Worm (Caenorhabditis elegans) whole organism, L4 larva: ENCODE results near the gene C28D4.18.

ENCODE experiments used
- F26F4.8 ChIP-seq: fragments of 200-800 bp; sonication (Bioruptor generic); conservative IDR thresholded peaks from 2 replicates; pipeline ENCODE4 v1.3.6; 2022; ENCODE audit warnings: missing genetic modification characterization, missing compliant biosample characterization
- F37D6.2 ChIP-seq: sonication (generic microtip); optimal IDR thresholded peaks from 2 replicates; lab custom pipeline; 2016; ENCODE audit warnings: mild to moderate bottlenecking, missing genetic modification characterization, missing compliant biosample characterization
- F44E2.7 ChIP-seq: fragments of 200-800 bp; sonication (Bioruptor generic); IDR thresholded peaks from 2 replicates; pipeline ENCODE4 v2.1.2; 2022; ENCODE audit warnings: missing genetic modification characterization, missing compliant biosample characterization
- T26A8.4 ChIP-seq: fragments of 200-800 bp; sonication (Bioruptor generic); IDR thresholded peaks from 2 replicates; pipeline ENCODE4 v1.3.6; 2022; ENCODE audit warnings: missing genetic modification characterization, missing compliant biosample characterization
- Y48G9A.11 ChIP-seq: fragments of 200-800 bp; sonication (Bioruptor generic); IDR thresholded peaks from 2 replicates; pipeline ENCODE4 v1.3.6; 2022; ENCODE audit warnings: missing genetic modification reagents, missing genetic modification characterization, missing compliant biosample characterization
- Y5F2A.4 ChIP-seq: fragments of 200-800 bp; sonication (Bioruptor generic); optimal IDR thresholded peaks from 2 replicates; lab custom pipeline; 2018; ENCODE audit warnings: mild to moderate bottlenecking, missing genetic modification characterization, missing compliant biosample characterization
- Y75B8A.6 ChIP-seq: fragments of 200-800 bp; sonication (Bioruptor generic); IDR thresholded peaks from 2 replicates; pipeline ENCODE4 v1.3.6; 2022; ENCODE audit warnings: missing genetic modification reagents, missing genetic modification characterization, missing compliant biosample characterization
- ZK546.5 ChIP-seq, 2 experiments: sonication (generic microtip); optimal IDR thresholded peaks; 2 replicates each; lab custom pipeline; 2017; ENCODE audit warnings: missing biosample characterization in 2 of 2, missing genetic modification characterization in 2 of 2
- aha-1 ChIP-seq: fragments of 150-350 bp; peaks from one replicate; lab custom pipeline; 2014; ENCODE audit warnings: missing biosample characterization, missing genetic modification characterization
- aly-2 ChIP-seq: sonication (generic microtip); optimal IDR thresholded peaks from 2 replicates; lab custom pipeline; 2018; ENCODE audit warnings: missing biosample characterization, missing genetic modification characterization
- ama-1 ChIP-seq: fragments of 150-350 bp; optimal IDR thresholded peaks from 2 replicates; lab custom pipeline; 2014; ENCODE audit warnings: inconsistent platforms, mixed read lengths
- arid-1 ChIP-seq: fragments of 200-800 bp; sonication (Bioruptor generic); conservative IDR thresholded peaks from 2 replicates; pipeline ENCODE4 v1.3.6; 2022; ENCODE audit warnings: missing genetic modification reagents, missing genetic modification characterization, missing compliant biosample characterization
- ceh-28 ChIP-seq: fragments of 150-350 bp; optimal IDR thresholded peaks from 2 replicates; lab custom pipeline; 2014; ENCODE audit warnings: missing biosample characterization, missing genetic modification reagents, missing genetic modification characterization
- ceh-32 ChIP-seq: sonication (generic microtip); optimal IDR thresholded peaks from 2 replicates; lab custom pipeline; 2016; ENCODE audit warnings: mild to moderate bottlenecking, missing genetic modification characterization, missing compliant biosample characterization; ENCODE audit not compliant: poor library complexity
- ceh-82 ChIP-seq: sonication (generic microtip); optimal IDR thresholded peaks from 2 replicates; lab custom pipeline; 2017; ENCODE audit warnings: missing biosample characterization, missing genetic modification characterization
- ctbp-1 ChIP-seq: fragments of 200-800 bp; sonication (Bioruptor generic); IDR thresholded peaks from 2 replicates; pipeline ENCODE4 v1.3.6; 2022; ENCODE audit warnings: missing genetic modification reagents, missing genetic modification characterization, missing compliant biosample characterization
- daf-12 ChIP-seq: fragments of 150-350 bp; optimal IDR thresholded peaks from 2 replicates; lab custom pipeline; 2014; ENCODE audit warnings: missing biosample characterization, missing genetic modification reagents, missing genetic modification characterization
- daf-16 ChIP-seq, 3 experiments: sonication (generic microtip); optimal IDR thresholded peaks; 2 replicates each; lab custom pipeline; 2016 to 2017; ENCODE audit warnings: missing genetic modification characterization in 3 of 3, missing genetic modification reagents in 3 of 3, mild to moderate bottlenecking in 2 of 3, missing compliant biosample characterization in 2 of 3, missing biosample characterization in 1 of 3, moderate library complexity in 1 of 3
- daf-19 ChIP-seq: fragments of 200-800 bp; sonication (Bioruptor generic); conservative IDR thresholded peaks from 2 replicates; pipeline ENCODE4 v1.3.6; 2022; ENCODE audit warnings: missing genetic modification characterization, missing compliant biosample characterization
- dmd-6 ChIP-seq: fragments of 200-800 bp; sonication (Bioruptor generic); IDR thresholded peaks from 2 replicates; pipeline ENCODE4 v1.3.6; 2022; ENCODE audit warnings: missing genetic modification reagents, missing genetic modification characterization, missing compliant biosample characterization
- dmd-9 ChIP-seq: fragments of 200-800 bp; sonication (Bioruptor generic); IDR thresholded peaks from 2 replicates; pipeline ENCODE4 v1.3.6; 2022; ENCODE audit warnings: missing genetic modification reagents, missing genetic modification characterization, missing compliant biosample characterization
- dpl-1 ChIP-seq: fragments of 150-350 bp; optimal IDR thresholded peaks from 2 replicates; lab custom pipeline; 2014; ENCODE audit warnings: missing biosample characterization, missing genetic modification reagents, missing genetic modification characterization
- dve-1 ChIP-seq: sonication (generic microtip); optimal IDR thresholded peaks from 2 replicates; lab custom pipeline; 2017; ENCODE audit warnings: antibody characterized with exemption, mild to moderate bottlenecking, missing genetic modification characterization, missing compliant biosample characterization; ENCODE audit not compliant: insufficient read depth
- egl-27 ChIP-seq: sonication (generic microtip); optimal IDR thresholded peaks from 3 replicates; lab custom pipeline; 2017; ENCODE audit warnings: missing biosample characterization, missing genetic modification reagents, missing genetic modification characterization
- fos-1 ChIP-seq: fragments of 150-350 bp; optimal IDR thresholded peaks from 2 replicates; lab custom pipeline; 2014; ENCODE audit warnings: missing biosample characterization, missing genetic modification characterization
- hmg-1.1 ChIP-seq: fragments of 200-800 bp; sonication (Bioruptor generic); IDR thresholded peaks from 2 replicates; pipeline ENCODE4 v1.3.6; 2022; ENCODE audit warnings: missing genetic modification reagents, missing genetic modification characterization, missing compliant biosample characterization
- lin-38 ChIP-seq: fragments of 200-800 bp; sonication (Bioruptor generic); IDR thresholded peaks from 2 replicates; pipeline ENCODE4 v1.3.6; 2022; ENCODE audit warnings: missing genetic modification reagents, missing genetic modification characterization, missing compliant biosample characterization
- lsy-2 ChIP-seq, 2 experiments: fragments of 150-350 bp in 1 of 2; sonication (generic microtip) in 1 of 2; optimal IDR thresholded peaks; 2 replicates each; lab custom pipeline; 2014 to 2017; ENCODE audit warnings: missing biosample characterization in 2 of 2, missing genetic modification characterization in 2 of 2
- madf-5 ChIP-seq, 2 experiments: fragments of 200-800 bp; sonication (Bioruptor generic); IDR thresholded peaks; 2 replicates each; pipeline ENCODE4 v1.3.6; 2022; ENCODE audit warnings: missing compliant biosample characterization in 2 of 2, missing genetic modification characterization in 2 of 2
- mep-1 ChIP-seq: fragments of 150-350 bp; sonication (generic microtip); optimal IDR thresholded peaks from 3 replicates; lab custom pipeline; 2014; ENCODE audit warnings: missing biosample characterization, missing genetic modification characterization
- mxl-2 ChIP-seq: fragments of 200-800 bp; sonication (Bioruptor generic); conservative IDR thresholded peaks from 2 replicates; pipeline ENCODE4 v1.3.6; 2022; ENCODE audit warnings: missing genetic modification reagents, missing genetic modification characterization, missing compliant biosample characterization
- nhr-102 ChIP-seq: sonication (generic microtip); optimal IDR thresholded peaks from 2 replicates; lab custom pipeline; 2016; ENCODE audit warnings: mild to moderate bottlenecking, missing genetic modification characterization, moderate library complexity, missing compliant biosample characterization
- nhr-41 ChIP-seq: fragments of 200-800 bp; sonication (Bioruptor generic); IDR thresholded peaks from 2 replicates; pipeline ENCODE4 v1.3.6; 2022; ENCODE audit warnings: missing genetic modification reagents, missing genetic modification characterization, missing compliant biosample characterization
- nhr-42 ChIP-seq: fragments of 200-800 bp; sonication (Bioruptor generic); IDR thresholded peaks from 2 replicates; pipeline ENCODE4 v1.3.6; 2022; ENCODE audit warnings: missing genetic modification characterization, missing compliant biosample characterization
- nhr-76 ChIP-seq: fragments of 150-350 bp; optimal IDR thresholded peaks from 2 replicates; lab custom pipeline; 2014; ENCODE audit warnings: missing biosample characterization, missing genetic modification characterization
- nhr-77 ChIP-seq: fragments of 150-350 bp; optimal IDR thresholded peaks from 2 replicates; lab custom pipeline; 2014; ENCODE audit warnings: missing biosample characterization, missing genetic modification characterization
- sdz-12 ChIP-seq: fragments of 200-800 bp; sonication (Bioruptor generic); optimal IDR thresholded peaks from 2 replicates; lab custom pipeline; 2018; ENCODE audit warnings: mild to moderate bottlenecking, missing genetic modification characterization, missing compliant biosample characterization
- set-16 ChIP-seq: fragments of 200-800 bp; sonication (Bioruptor generic); IDR thresholded peaks from 2 replicates; pipeline ENCODE4 v1.3.6; 2022; ENCODE audit warnings: missing genetic modification reagents, missing genetic modification characterization, missing compliant biosample characterization
- snpc-4 ChIP-seq: fragments of 150-350 bp; optimal IDR thresholded peaks from 2 replicates; lab custom pipeline; 2014; ENCODE audit warnings: missing biosample characterization, missing genetic modification characterization
- spr-3 ChIP-seq: fragments of 200-800 bp; sonication (Bioruptor generic); optimal IDR thresholded peaks from 2 replicates; lab custom pipeline; 2018; ENCODE audit warnings: mild to moderate bottlenecking, missing genetic modification characterization, missing compliant biosample characterization
- tag-97 ChIP-seq: fragments of 200-800 bp; sonication (Bioruptor generic); IDR thresholded peaks from 2 replicates; pipeline ENCODE4 v1.3.6; 2022; ENCODE audit warnings: missing genetic modification characterization, missing compliant biosample characterization
- unc-39 ChIP-seq: sonication (generic microtip); optimal IDR thresholded peaks from 2 replicates; lab custom pipeline; 2017; ENCODE audit warnings: missing biosample characterization, missing genetic modification characterization
- unc-62 ChIP-seq, 3 experiments: fragments of 150-350 bp in 1 of 3; sonication (generic microtip); optimal IDR thresholded peaks in 2 of 3; peaks in 1 of 3; 1 replicate in 1 of 3; 2 replicates in 2 of 3; lab custom pipeline; 2014 to 2017; ENCODE audit warnings: missing biosample characterization in 3 of 3, missing genetic modification characterization in 3 of 3, missing genetic modification reagents in 3 of 3, missing genotype in 1 of 3
- zag-1 ChIP-seq: fragments of 150-350 bp; optimal IDR thresholded peaks from 2 replicates; lab custom pipeline; 2014; ENCODE audit warnings: missing biosample characterization, missing genetic modification characterization
- zfp-3 ChIP-seq: fragments of 200-800 bp; sonication (Bioruptor generic); conservative IDR thresholded peaks from 2 replicates; pipeline ENCODE4 v1.3.6; 2022; ENCODE audit warnings: missing genetic modification reagents, missing genetic modification characterization, missing compliant biosample characterization
- zip-2 ChIP-seq: fragments of 150-350 bp; optimal IDR thresholded peaks from 2 replicates; lab custom pipeline; 2014; ENCODE audit warnings: missing biosample characterization, missing genetic modification characterization
- ztf-7 ChIP-seq: fragments of 150-350 bp; optimal IDR thresholded peaks from 2 replicates; lab custom pipeline; 2014; ENCODE audit warnings: missing biosample characterization, missing genetic modification characterization

Gene C28D4.18

ce11 chrIV:9716490-9716889 is 8.6 kb upstream of the C28D4.18 start (continued):
- TF ChIP-seq daf-12 (tag; lab: Kevin White, UChicago), result no peak
- TF ChIP-seq lsy-2 (tag; optimal IDR thresholded peaks at IDR 0.05; lab: Kevin White, UChicago), result peak in 1 of 2 experiments; percentile 53
- TF ChIP-seq set-16 (GFP tag; lab: Robert Waterston, UW), result no peak
- TF ChIP-seq, all 104 proteins: peak for 12

ce11 chrIV:9717844-9718243 is 7.2 kb upstream of the C28D4.18 start:
- no peak for TF ChIP-seq snpc-4 (tag; lab: Kevin White, UChicago)
- no peak for TF ChIP-seq ceh-32 (tag; lab: Kevin White, UChicago)
- TF ChIP-seq F26F4.8 (GFP tag; lab: Robert Waterston, UW), result no peak
- TF ChIP-seq F37D6.2 (tag; lab: Kevin White, UChicago), result no peak
- peak; percentile 86 for TF ChIP-seq aha-1 (tag; lab: Kevin White, UChicago)
- TF ChIP-seq fos-1 (tag; lab: Kevin White, UChicago), result no peak
- peak; percentile 95 for TF ChIP-seq ztf-7 (tag; lab: Kevin White, UChicago)
- no peak for TF ChIP-seq ama-1 (lab: Kevin White, UChicago)
- peak in 1 of 2 experiments; percentile 16 for TF ChIP-seq unc-62 (GFP tag; optimal IDR thresholded peaks at IDR 0.05 in 1 of 2; lab: Kevin White, UChicago)
- TF ChIP-seq unc-62 (tag; optimal IDR thresholded peaks at IDR 0.05; lab: Kevin White, UChicago), result no peak
- TF ChIP-seq F44E2.7 (GFP tag; lab: Robert Waterston, UW), result no peak
- no peak for TF ChIP-seq zip-2 (tag; lab: Kevin White, UChicago)
- TF ChIP-seq dpl-1 (GFP tag; lab: Kevin White, UChicago), result no peak
- TF ChIP-seq nhr-42 (GFP tag; lab: Robert Waterston, UW), result no peak

ce11 chrIV:9718396-9718795 is 6.7 kb upstream of the C28D4.18 start:
- peak; percentile 83 for TF ChIP-seq mep-1 (tag; lab: Kevin White, UChicago)
- TF ChIP-seq spr-3 (GFP tag; lab: Kevin White, UChicago), result no peak
- TF ChIP-seq tag-97 (GFP tag; lab: Robert Waterston, UW), result no peak
- TF ChIP-seq daf-19, result no peak
- 0 out of 2 replicates have a peak, but pooled peaks have one; percentile 36 for TF ChIP-seq zfp-3 (GFP tag; lab: Robert Waterston, UW)
- no peak for TF ChIP-seq zag-1 (tag; lab: Kevin White, UChicago)
- no peak; the same call in 1 of the 2 replicates for TF ChIP-seq hmg-1.1 (GFP tag; lab: Robert Waterston, UW)
- TF ChIP-seq madf-5 (GFP tag; IDR thresholded peaks at IDR 0.05; lab: Robert Waterston, UW), result no peak
- no peak for TF ChIP-seq Y5F2A.4 (GFP tag; lab: Kevin White, UChicago)
- peak in 1 of 2 experiments; percentile 97 for TF ChIP-seq unc-62 (GFP tag; optimal IDR thresholded peaks at IDR 0.05 in 1 of 2; lab: Kevin White, UChicago)
- TF ChIP-seq unc-62 (tag; optimal IDR thresholded peaks at IDR 0.05; lab: Kevin White, UChicago), result no peak
- no peak for TF ChIP-seq nhr-41 (GFP tag; lab: Robert Waterston, UW)
- TF ChIP-seq mxl-2 (GFP tag; lab: Robert Waterston, UW), result no peak
- peak; percentile 61 for TF ChIP-seq ctbp-1 (GFP tag; lab: Robert Waterston, UW)
- no peak for TF ChIP-seq Y48G9A.11
- no peak for TF ChIP-seq zip-2 (tag; lab: Kevin White, UChicago)
- no peak for TF ChIP-seq ama-1 (lab: Kevin White, UChicago)
- TF ChIP-seq fos-1 (tag; lab: Kevin White, UChicago), result no peak
- no peak for TF ChIP-seq Y75B8A.6 (GFP tag; lab: Robert Waterston, UW)
- no peak for TF ChIP-seq aly-2 (tag; lab: Kevin White, UChicago)
- TF ChIP-seq ZK546.5 (tag; optimal IDR thresholded peaks at IDR 0.05; lab: Kevin White, UChicago), result no peak
- TF ChIP-seq lin-38 (GFP tag; lab: Robert Waterston, UW), result no peak
- peak; percentile 93 for TF ChIP-seq dmd-6 (GFP tag; lab: Robert Waterston, UW)
- 0 out of 2 replicates have a peak, but pooled peaks have one; percentile 12 for TF ChIP-seq arid-1
- TF ChIP-seq T26A8.4, result no peak
- TF ChIP-seq sdz-12, result no peak
- no peak for TF ChIP-seq unc-39
- no peak for TF ChIP-seq dmd-9
- TF ChIP-seq dve-1 (tag; lab: Kevin White, UChicago), result peak; percentile 87
- TF ChIP-seq nhr-76 (tag; lab: Kevin White, UChicago), result no peak
- TF ChIP-seq daf-16 (GFP tag; optimal IDR thresholded peaks at IDR 0.05; lab: Kevin White, UChicago), result no peak
- peak; percentile 56 for TF ChIP-seq daf-16 (tag; optimal IDR thresholded peaks at IDR 0.05; lab: Kevin White, UChicago)
- TF ChIP-seq nhr-77 (tag; lab: Kevin White, UChicago), result peak; percentile 31
- TF ChIP-seq egl-27 (tag; lab: Kevin White, UChicago), result no peak
- TF ChIP-seq ceh-28 (tag; lab: Kevin White, UChicago), result no peak
- TF ChIP-seq ceh-82 (tag; lab: Kevin White, UChicago), result no peak
- no peak for TF ChIP-seq nhr-102
